Fruit fly (Drosophila melanogaster) whole organism, prepupa: ENCODE measurements around the gene CG44142.

Source experiments
- CG10631 ChIP-seq: fragments of 200-800 bp; sonication (Bioruptor generic); optimal IDR thresholded peaks from 2 replicates; lab custom pipeline; 2016; ENCODE audit warnings: missing biosample characterization, missing genetic modification characterization
- CG11294 ChIP-seq: fragments of 200-800 bp; sonication (Bioruptor generic); IDR thresholded peaks from 2 replicates; pipeline ENCODE4 v1.3.6; 2022; ENCODE audit warnings: missing biosample characterization, missing genetic modification characterization
- CG11902 ChIP-seq: fragments of 200-800 bp; sonication (Bioruptor generic); optimal IDR thresholded peaks from 3 replicates; lab custom pipeline; 2016; ENCODE audit warnings: missing biosample characterization, missing genetic modification characterization
- CG15336 ChIP-seq: fragments of 200-800 bp; sonication (Bioruptor generic); IDR thresholded peaks from 2 replicates; pipeline ENCODE4 v1.3.6; 2022; ENCODE audit warnings: missing biosample characterization, missing genetic modification characterization
- CG3032 ChIP-seq: fragments of 200-800 bp; optimal IDR thresholded peaks from 2 replicates; lab custom pipeline; 2019; ENCODE audit warnings: missing biosample characterization, mild to moderate bottlenecking, missing genetic modification characterization, moderate library complexity
- CG32006 ChIP-seq: fragments of 200-800 bp; sonication (Bioruptor generic); optimal IDR thresholded peaks from 3 replicates; lab custom pipeline; 2017; ENCODE audit warnings: missing biosample characterization, mild to moderate bottlenecking, missing genetic modification characterization
- CG34406 ChIP-seq: fragments of 200-800 bp; sonication (Bioruptor generic); optimal IDR thresholded peaks from 3 replicates; lab custom pipeline; 2016; ENCODE audit warnings: missing biosample characterization, missing genetic modification characterization
- CG3919 ChIP-seq: fragments of 200-800 bp; sonication (Bioruptor generic); optimal IDR thresholded peaks from 3 replicates; lab custom pipeline; 2016; ENCODE audit warnings: missing biosample characterization, missing genetic modification characterization
- CG6276 ChIP-seq: fragments of 200-800 bp; sonication (Bioruptor generic); optimal IDR thresholded peaks from 2 replicates; lab custom pipeline; 2017; ENCODE audit warnings: missing biosample characterization, mild to moderate bottlenecking, missing genetic modification characterization
- CG6792 ChIP-seq: fragments of 200-800 bp; sonication (Bioruptor generic); optimal IDR thresholded peaks from 3 replicates; lab custom pipeline; 2016; ENCODE audit warnings: missing biosample characterization, missing genetic modification characterization
- CG6808 ChIP-seq: fragments of 200-800 bp; sonication (Bioruptor generic); optimal IDR thresholded peaks from 3 replicates; lab custom pipeline; 2017; ENCODE audit warnings: missing biosample characterization, missing genetic modification characterization, mild to moderate bottlenecking, moderate library complexity, missing genetic modification reagents
- CG6854 ChIP-seq: fragments of 200-800 bp; sonication (Bioruptor generic); optimal IDR thresholded peaks from 2 replicates; lab custom pipeline; 2017; ENCODE audit warnings: missing biosample characterization, mild to moderate bottlenecking, missing genetic modification characterization
- CG8632 ChIP-seq: fragments of 200-800 bp; sonication (Bioruptor generic); optimal IDR thresholded peaks from 3 replicates; lab custom pipeline; 2016; ENCODE audit warnings: missing biosample characterization, missing genetic modification characterization
- CG9139 ChIP-seq: fragments of 200-800 bp; sonication (Bioruptor generic); optimal IDR thresholded peaks from 3 replicates; lab custom pipeline; 2017; ENCODE audit warnings: missing biosample characterization, mild to moderate bottlenecking, missing genetic modification characterization
- Eip75B ChIP-seq: fragments of 200-800 bp; sonication (Bioruptor generic); optimal IDR thresholded peaks from 3 replicates; lab custom pipeline; 2016; ENCODE audit warnings: missing biosample characterization, missing genetic modification characterization
- Eip78C ChIP-seq: fragments of 200-800 bp; sonication (Bioruptor generic); peaks from one replicate; lab custom pipeline; 2016; ENCODE audit warnings: missing biosample characterization, missing genetic modification characterization
- Eip93F ChIP-seq: fragments of 200-800 bp; sonication (Bioruptor generic); optimal IDR thresholded peaks from 2 replicates; lab custom pipeline; 2016; ENCODE audit warnings: missing biosample characterization, mild to moderate bottlenecking, missing genetic modification characterization
- Lpt ChIP-seq: fragments of 200-800 bp; sonication (Bioruptor generic); optimal IDR thresholded peaks from 3 replicates; lab custom pipeline; 2016; ENCODE audit warnings: missing biosample characterization, missing genetic modification characterization
- Met ChIP-seq: fragments of 200-800 bp; sonication (Bioruptor generic); optimal IDR thresholded peaks from 3 replicates; lab custom pipeline; 2016; ENCODE audit warnings: missing biosample characterization, missing genetic modification characterization
- OdsH ChIP-seq: fragments of 200-800 bp; sonication (Bioruptor generic); optimal IDR thresholded peaks from 3 replicates; lab custom pipeline; 2016; ENCODE audit warnings: missing biosample characterization, missing genetic modification characterization
- Sox102F ChIP-seq: fragments of 200-800 bp; sonication (Bioruptor generic); optimal IDR thresholded peaks from 2 replicates; lab custom pipeline; 2016; ENCODE audit warnings: missing biosample characterization, mild to moderate bottlenecking, missing genetic modification characterization
- Sox14 ChIP-seq: fragments of 200-800 bp; sonication (Bioruptor generic); optimal IDR thresholded peaks from 3 replicates; lab custom pipeline; 2016; ENCODE audit warnings: missing biosample characterization, missing genetic modification characterization
- Sox15 ChIP-seq: fragments of 200-800 bp; sonication (Bioruptor generic); optimal IDR thresholded peaks from 3 replicates; lab custom pipeline; 2016; ENCODE audit warnings: missing biosample characterization, missing genetic modification characterization
- achi ChIP-seq: fragments of 200-800 bp; sonication (Bioruptor generic); optimal IDR thresholded peaks from 3 replicates; lab custom pipeline; 2016; ENCODE audit warnings: missing biosample characterization, missing genetic modification characterization
- acj6 ChIP-seq: fragments of 200-800 bp; sonication (Bioruptor generic); optimal IDR thresholded peaks from 3 replicates; lab custom pipeline; 2016; ENCODE audit warnings: missing biosample characterization, missing genetic modification characterization
- dsx ChIP-seq: fragments of 200-800 bp; optimal IDR thresholded peaks from 3 replicates; lab custom pipeline; 2019; ENCODE audit warnings: missing biosample characterization, mild to moderate bottlenecking, missing genetic modification characterization, moderate library complexity; ENCODE audit not compliant: poor library complexity, severe bottlenecking
- eg ChIP-seq: fragments of 200-800 bp; sonication (Bioruptor generic); IDR thresholded peaks from 3 replicates; pipeline ENCODE4 v1.3.6; 2022; ENCODE audit warnings: missing biosample characterization, missing genetic modification characterization
- esn ChIP-seq: fragments of 200-800 bp; sonication (Bioruptor generic); optimal IDR thresholded peaks from 2 replicates; lab custom pipeline; 2016; ENCODE audit warnings: missing biosample characterization, mild to moderate bottlenecking, missing genetic modification characterization, moderate library complexity
- fd59A ChIP-seq: fragments of 200-800 bp; sonication (Bioruptor generic); optimal IDR thresholded peaks from 2 replicates; lab custom pipeline; 2017; ENCODE audit warnings: missing biosample characterization, mild to moderate bottlenecking, missing genetic modification characterization, missing genetic modification reagents
- fkh ChIP-seq: fragments of 200-800 bp; sonication (Bioruptor generic); optimal IDR thresholded peaks from 3 replicates; lab custom pipeline; 2017; ENCODE audit warnings: missing biosample characterization, mild to moderate bottlenecking, missing genetic modification characterization, moderate library complexity
- lz ChIP-seq: fragments of 200-800 bp; sonication (Bioruptor generic); optimal IDR thresholded peaks from 3 replicates; lab custom pipeline; 2016; ENCODE audit warnings: missing biosample characterization, missing genetic modification characterization
- net ChIP-seq: fragments of 200-800 bp; sonication (Bioruptor generic); optimal IDR thresholded peaks from 3 replicates; lab custom pipeline; 2016; ENCODE audit warnings: missing biosample characterization, missing genetic modification characterization
- pdm3 ChIP-seq: fragments of 200-800 bp; sonication (Bioruptor generic); optimal IDR thresholded peaks from 3 replicates; lab custom pipeline; 2016; ENCODE audit warnings: missing biosample characterization, missing genetic modification characterization
- salr ChIP-seq, 2 experiments: fragments of 200-800 bp; sonication (Bioruptor generic); optimal IDR thresholded peaks; 3 replicates each; lab custom pipeline; 2016 to 2018; ENCODE audit warnings: missing biosample characterization in 2 of 2, missing genetic modification characterization in 2 of 2, mild to moderate bottlenecking in 1 of 2
- ss ChIP-seq, 2 experiments: fragments of 200-800 bp; sonication (Bioruptor generic); optimal IDR thresholded peaks; 2 replicates in 1 of 2; 3 replicates in 1 of 2; lab custom pipeline; 2017 to 2018; ENCODE audit warnings: mild to moderate bottlenecking in 2 of 2, missing biosample characterization in 2 of 2, missing genetic modification characterization in 2 of 2, moderate library complexity in 1 of 2
- svp ChIP-seq: fragments of 200-800 bp; sonication (Bioruptor generic); peaks from one replicate; lab custom pipeline; 2016; ENCODE audit warnings: missing biosample characterization, missing genetic modification characterization
- topi ChIP-seq: fragments of 200-800 bp; sonication (Bioruptor generic); optimal IDR thresholded peaks from 3 replicates; lab custom pipeline; 2016; ENCODE audit warnings: missing biosample characterization, missing genetic modification characterization
- vri ChIP-seq: fragments of 200-800 bp; sonication (Bioruptor generic); optimal IDR thresholded peaks from 3 replicates; lab custom pipeline; 2016; ENCODE audit warnings: missing biosample characterization, mild to moderate bottlenecking, missing genetic modification characterization

CG44142 gene

DNA sequence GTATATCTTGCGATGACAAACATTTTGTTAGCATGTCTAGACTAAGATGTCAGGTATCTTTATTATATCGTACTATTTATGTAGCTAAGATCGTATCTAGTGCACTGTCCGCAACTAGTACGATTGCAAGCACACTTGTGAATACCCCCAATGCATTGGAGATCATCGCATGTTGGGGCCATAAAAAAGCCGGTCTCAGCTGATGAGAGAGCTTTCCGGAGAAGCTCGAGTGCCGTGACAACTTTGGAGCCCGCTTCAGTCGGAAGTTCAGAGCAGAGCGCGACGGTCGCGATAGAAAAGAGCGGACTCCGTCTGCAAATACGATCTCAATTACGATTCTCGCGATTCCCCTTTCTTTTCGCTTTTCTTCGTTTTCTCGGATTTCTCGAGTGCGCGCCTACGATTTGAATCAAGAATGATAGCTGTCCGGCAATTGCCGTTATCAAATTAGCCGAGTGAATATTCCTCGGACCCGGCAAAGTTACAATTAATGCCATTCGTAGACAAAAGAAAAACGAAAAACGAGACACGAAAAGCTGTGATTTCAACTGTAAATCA is 8.4 kb downstream of the CG44142 start (continued):
- TF ChIP-seq acj6 (GFP tag; lab: Kevin White, UChicago) (no peak), CG10631 (GFP tag; lab: Kevin White, UChicago) (no peak), net (GFP tag; lab: Kevin White, UChicago) (peak; percentile 4), CG34406 (GFP tag; lab: Kevin White, UChicago) (no peak), CG3032 (tag; lab: Kevin White, UChicago) (no peak), pdm3 (GFP tag; lab: Kevin White, UChicago) (no peak), CG3919 (GFP tag; lab: Kevin White, UChicago) (peak; percentile 53), Eip78C (GFP tag; lab: Kevin White, UChicago) (no peak), svp (GFP tag; lab: Kevin White, UChicago) (peak; percentile 26), OdsH (GFP tag; lab: Kevin White, UChicago) (no peak), Sox14 (no peak), Lpt (GFP tag; lab: Kevin White, UChicago) (no peak), Sox15 (GFP tag; lab: Kevin White, UChicago) (no peak), CG6276 (peak; percentile 3), CG9139 (GFP tag; lab: Kevin White, UChicago) (no peak), CG11902 (no peak)
- TF ChIP-seq, all 60 proteins: peak for 7

DNA sequence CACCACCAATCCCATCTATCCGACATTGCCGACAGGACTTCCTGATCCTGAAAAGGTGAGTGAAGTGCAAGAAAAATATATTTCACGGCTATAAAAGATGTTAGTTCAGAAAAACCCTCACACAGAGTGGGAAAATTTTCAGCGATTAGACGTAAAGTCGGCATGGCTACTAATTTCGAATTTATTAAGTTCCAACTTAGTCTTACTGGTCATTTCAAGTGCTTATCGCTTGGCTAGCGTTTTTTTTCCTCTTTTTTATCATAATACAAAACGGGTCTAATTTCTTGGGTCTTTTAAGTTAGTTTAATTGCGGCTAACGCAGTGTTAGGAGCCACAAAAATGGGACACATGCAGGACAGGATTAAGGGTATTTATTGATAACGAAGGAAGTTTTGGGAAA is 9.9 kb downstream of the CG44142 start, which contains the start of gene CG43208:
TSS of gene CG43208 (plus strand) at position 301 of the 400 bp plus-strand sequence.
- no peak for TF ChIP-seq eg
- TF ChIP-seq CG34406 (GFP tag; lab: Kevin White, UChicago): no peak
- no peak for TF ChIP-seq ss (GFP tag; optimal IDR thresholded peaks at IDR 0.05; lab: Kevin White, UChicago)
- TF ChIP-seq pdm3 (GFP tag; lab: Kevin White, UChicago): no peak
- TF ChIP-seq CG6808: no peak
- no peak for TF ChIP-seq fd59A (GFP tag; lab: Kevin White, UChicago)
- TF ChIP-seq topi (GFP tag; lab: Kevin White, UChicago): no peak
- TF ChIP-seq Eip75B (GFP tag; lab: Kevin White, UChicago): no peak
- TF ChIP-seq Sox102F: no peak
- TF ChIP-seq CG15336 (GFP tag; lab: Robert Waterston, UW): no peak
- TF ChIP-seq dsx: no peak
- no peak for TF ChIP-seq Eip78C (GFP tag; lab: Kevin White, UChicago)
- TF ChIP-seq achi (GFP tag; lab: Kevin White, UChicago): no peak
- no peak for TF ChIP-seq fkh (GFP tag; lab: Kevin White, UChicago)
- no peak for TF ChIP-seq esn (GFP tag; lab: Kevin White, UChicago)
- no peak for TF ChIP-seq salr (GFP tag; optimal IDR thresholded peaks at IDR 0.05; lab: Kevin White, UChicago)
- no peak for TF ChIP-seq CG32006
- TF ChIP-seq Eip93F (GFP tag; lab: Kevin White, UChicago): no peak
- TF ChIP-seq, all 60 proteins: peak for 0

- no peak for TF ChIP-seq net (GFP tag; lab: Kevin White, UChicago)
- TF ChIP-seq vri (GFP tag; lab: Kevin White, UChicago): peak; percentile 37
Observed at dm6 chr3R:13302348-13302747, 10.6 kb downstream of the CG44142 start, which contains the start of gene CG32473. Gene CG32473, plus strand, starts transcription at chr3R:13302648.

DNA sequence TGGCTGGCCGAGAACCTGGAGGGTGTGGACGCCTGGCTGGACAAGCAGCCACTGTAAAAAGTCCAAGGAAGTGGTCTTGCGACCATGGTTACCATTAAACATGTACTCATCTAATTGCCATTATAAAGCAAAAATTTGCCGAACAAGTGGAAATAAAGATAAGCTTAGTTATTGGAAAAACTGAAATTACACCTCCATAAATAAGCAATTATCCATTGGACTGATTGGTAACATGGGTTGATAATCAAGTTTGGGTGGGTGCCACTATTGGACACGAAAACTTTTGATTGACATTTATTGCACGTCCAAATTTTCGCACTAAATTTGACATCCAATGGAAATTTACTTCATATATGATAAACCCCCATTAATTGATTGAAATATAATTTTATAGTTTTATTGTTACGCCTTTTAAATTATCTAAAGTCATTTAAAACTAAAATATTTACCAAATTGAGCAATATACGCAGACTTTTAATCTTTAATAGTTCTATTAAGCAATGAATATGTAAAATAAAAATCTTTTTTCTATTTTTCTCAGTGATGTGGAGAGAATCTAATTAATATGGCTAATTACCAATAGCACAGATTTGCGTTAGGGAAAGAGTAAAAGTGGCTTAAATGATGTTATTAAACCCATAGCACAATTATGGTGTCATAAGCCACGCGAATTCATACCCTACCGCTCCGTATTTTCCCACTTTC is 14.7 kb downstream of the CG44142 start, which contains the start of gene CG8774:
TSS of gene CG8774 (plus strand) at position 655 of the 705 bp plus-strand sequence.
- TF ChIP-seq CG11294 (GFP tag; lab: Robert Waterston, UW) (no peak), CG6854 (GFP tag; lab: Kevin White, UChicago) (no peak), CG32006 (no peak), CG6792 (GFP tag; lab: Kevin White, UChicago) (no peak), pdm3 (GFP tag; lab: Kevin White, UChicago) (no peak), OdsH (GFP tag; lab: Kevin White, UChicago) (no peak), lz (GFP tag; lab: Kevin White, UChicago) (no peak), Met (no peak), CG6808 (no peak), ss (GFP tag; optimal IDR thresholded peaks at IDR 0.05; lab: Kevin White, UChicago) (no peak), CG15336 (GFP tag; lab: Robert Waterston, UW) (no peak), CG8632 (GFP tag; lab: Kevin White, UChicago) (no peak), acj6 (GFP tag; lab: Kevin White, UChicago) (no peak), Sox14 (no peak), CG10631 (GFP tag; lab: Kevin White, UChicago) (no peak)
